Worm (Caenorhabditis elegans): ENCODE measurements around the gene C46E10.3.

C46E10.3 gene

ce11 chrII:3739647-3740046 lies 18.5 kb downstream of the C46E10.3 start, which contains the start of gene F12E12.2:
TSS of gene F12E12.2 (plus strand) at chrII:3739947.
- no peak for TF ChIP-seq repo-1 (tag; optimal IDR thresholded peaks at IDR 0.05)
- no peak for TF ChIP-seq let-526 (GFP tag; IDR thresholded peaks at IDR 0.05)
- TF ChIP-seq somi-1 (GFP tag; optimal IDR thresholded peaks at IDR 0.05) = no peak
- TF ChIP-seq ceh-27 (GFP tag; optimal IDR thresholded peaks at IDR 0.05) = no peak
- no peak for TF ChIP-seq ztf-26 (tag; optimal IDR thresholded peaks at IDR 0.05)
- no peak for TF ChIP-seq madf-10 (tag; optimal IDR thresholded peaks at IDR 0.05)
- no peak for TF ChIP-seq lsl-1 (GFP tag; optimal IDR thresholded peaks at IDR 0.05)
- no peak for TF ChIP-seq tbx-9 (tag; optimal IDR thresholded peaks at IDR 0.05; ENCODE audit: borderline replicate concordance)
- no peak for TF ChIP-seq T07F8.4 (tag; optimal IDR thresholded peaks at IDR 0.05)
- TF ChIP-seq hmg-20 (GFP tag; IDR thresholded peaks at IDR 0.05) = no peak
- TF ChIP-seq aptf-3 (GFP tag; IDR thresholded peaks at IDR 0.05) = no peak
- no peak for TF ChIP-seq rec-8 (tag; optimal IDR thresholded peaks at IDR 0.05)

- TF ChIP-seq lag-1 (GFP tag; IDR thresholded peaks at IDR 0.05) (no peak), lir-1 (GFP tag; conservative IDR thresholded peaks at IDR 0.05) (no peak), ceh-100 (GFP tag; IDR thresholded peaks at IDR 0.05) (no peak), F52B5.7 (tag; optimal IDR thresholded peaks at IDR 0.05) (no peak), attf-3 (GFP tag; conservative IDR thresholded peaks at IDR 0.05) (no peak), nhr-27 (tag; optimal IDR thresholded peaks at IDR 0.05) (no peak), sea-2 (GFP tag; IDR thresholded peaks at IDR 0.05) (no peak), ceh-91 (GFP tag; IDR thresholded peaks at IDR 0.05) (no peak), T07F8.4 (tag; optimal IDR thresholded peaks at IDR 0.05) (no peak), F37B4.10 (GFP tag; IDR thresholded peaks at IDR 0.05) (no peak), hlh-12 (tag; optimal IDR thresholded peaks at IDR 0.05) (no peak), cebp-1 (GFP tag; IDR thresholded peaks at IDR 0.05) (no peak), cebp-1 (tag; optimal IDR thresholded peaks at IDR 0.05) (no peak), ccch-3 (GFP tag; optimal IDR thresholded peaks at IDR 0.05) (no peak), B0261.1 (tag; optimal IDR thresholded peaks at IDR 0.05) (no peak), him-1 (tag; optimal IDR thresholded peaks at IDR 0.05) (no peak), hmg-1.2 (GFP tag; IDR thresholded peaks at IDR 0.05) (no peak; the same call in 1 of the 2 replicates), dox-1 (GFP tag; IDR thresholded peaks at IDR 0.05) (no peak)
Measured at ce11 chrII:3741584-3741983, 20.5 kb downstream of the C46E10.3 start, which contains the start of gene F12E12.1. TSS of gene F12E12.1 (plus strand) at chrII:3741884.

- TF ChIP-seq tbp1 (GFP tag; optimal IDR thresholded peaks at IDR 0.05) (peak; percentile 29), dox-1 (GFP tag; IDR thresholded peaks at IDR 0.05) (0 out of 2 replicates have a peak, but pooled peaks have one; percentile 11), nhr-80 (tag; optimal IDR thresholded peaks at IDR 0.05) (peak; percentile 58), madf-6 (GFP tag; IDR thresholded peaks at IDR 0.05) (no peak)
Measured at ce11 chrII:3743684-3744200, 22.6 kb downstream of the C46E10.3 start, which contains the start of gene nta-1. TSS of gene nta-1 (minus strand) at chrII:3743814.

DNA sequence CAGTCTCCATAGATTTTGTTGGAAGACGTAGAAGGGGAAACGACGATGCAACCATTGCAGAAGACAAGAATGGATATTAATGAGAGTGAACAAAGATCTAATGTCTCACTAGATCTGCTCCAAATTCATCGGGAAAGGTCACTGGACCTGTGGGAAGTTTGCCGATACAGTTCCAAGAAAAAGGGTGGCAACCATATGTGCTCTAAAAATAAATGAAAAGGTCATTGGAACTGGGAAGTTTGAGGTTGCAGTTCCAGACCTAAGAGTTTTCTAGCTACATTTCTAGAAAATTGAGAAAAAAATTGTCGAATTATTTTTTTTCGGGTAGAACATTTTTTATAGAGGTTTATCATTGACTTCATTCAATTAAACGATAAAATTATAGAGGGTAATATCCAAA lies 26.3 kb downstream of the C46E10.3 start, which contains the start of gene fbxb-92:
fbxb-92 (minus strand) TSS at position 101 of the 400 bp plus-strand sequence.
- no peak for TF ChIP-seq nhr-27 (tag; optimal IDR thresholded peaks at IDR 0.05)
- TF ChIP-seq nhr-80 (tag; optimal IDR thresholded peaks at IDR 0.05) = no peak
- no peak for TF ChIP-seq ztf-6 (GFP tag; IDR thresholded peaks at IDR 0.05)
- TF ChIP-seq nfya-1 (tag; optimal IDR thresholded peaks at IDR 0.05; ENCODE audit: borderline replicate concordance, insufficient read depth) = no peak
- no peak for TF ChIP-seq him-1 (tag; optimal IDR thresholded peaks at IDR 0.05)
- TF ChIP-seq ceh-27 (GFP tag; optimal IDR thresholded peaks at IDR 0.05) = no peak
- no peak for TF ChIP-seq madf-8 (GFP tag; conservative IDR thresholded peaks at IDR 0.05)
- no peak for TF ChIP-seq K11D2.4 (GFP tag; IDR thresholded peaks at IDR 0.05)
- TF ChIP-seq lag-1 (GFP tag; IDR thresholded peaks at IDR 0.05) = no peak
- no peak for TF ChIP-seq ama-1 (optimal IDR thresholded peaks at IDR 0.05)
- TF ChIP-seq ama-1 (GFP tag; optimal IDR thresholded peaks at IDR 0.05) = no peak
- no peak for TF ChIP-seq atf-7 (tag; optimal IDR thresholded peaks at IDR 0.05)
- TF ChIP-seq zim-3 (tag; optimal IDR thresholded peaks at IDR 0.05) = no peak
- no peak for TF ChIP-seq B0336.3 (GFP tag; IDR thresholded peaks at IDR 0.05)

All from whole organism, young adult.